Worm (Caenorhabditis elegans): ENCODE measurements around the gene nhr-98.

- TF ChIP-seq nhr-12 (tag; optimal IDR thresholded peaks at IDR 0.05) (no peak), mab-5 (tag; optimal IDR thresholded peaks at IDR 0.05) (no peak), ztf-11 (tag; optimal IDR thresholded peaks at IDR 0.05) (no peak)
Observed at ce11 chrV:487980-488379, 34.3 kb downstream of the nhr-98 start.

All from whole organism, mixed stage, embryonic.